Worm (Caenorhabditis elegans) whole organism, dauer: ENCODE measurements around the gene his-74.

Experiments used
- unc-62 ChIP-seq: sonication (generic microtip); optimal IDR thresholded peaks from 2 replicates; lab custom pipeline; 2017; ENCODE audit warnings: missing biosample characterization, missing genetic modification reagents, missing genetic modification characterization

his-74 gene

ce11 chrV:12660280-12660818, at the start of gene his-74:
Gene his-74, minus strand, starts transcription at chrV:12660330.
- TF ChIP-seq unc-62, result no peak

- TF ChIP-seq unc-62, result no peak
These were observed 48.2 kb upstream of the his-74 start, which contains the start of gene R11D1.2 for ce11 chrV:12708305-12708704. Gene R11D1.2, plus strand, starts transcription at chrV:12708605.

DNA sequence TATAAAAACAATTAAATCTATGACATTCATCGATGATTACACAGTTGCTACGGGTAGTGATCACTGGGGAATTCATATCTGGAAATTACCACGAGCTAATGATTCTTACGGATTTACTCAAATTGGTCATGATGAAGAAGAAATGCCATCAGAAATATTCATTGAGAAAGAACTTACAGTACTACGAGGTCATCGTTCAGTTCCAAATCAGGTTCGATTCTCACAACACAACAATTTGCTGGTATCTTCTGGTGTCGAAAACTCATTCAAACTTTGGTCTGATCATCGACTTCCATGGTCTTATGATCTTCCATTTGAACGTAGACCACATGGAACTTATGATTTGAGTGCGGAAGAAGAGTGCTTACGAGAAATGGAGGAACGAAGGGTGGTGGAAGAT, 46.4 kb upstream of the his-74 start:
- TF ChIP-seq unc-62, result no peak

ce11 chrV:12704077-12704476, 43.9 kb upstream of the his-74 start, which contains the start of gene R11D1.1:
Gene R11D1.1, plus strand, starts transcription at chrV:12704377.
- TF ChIP-seq unc-62, result no peak

DNA sequence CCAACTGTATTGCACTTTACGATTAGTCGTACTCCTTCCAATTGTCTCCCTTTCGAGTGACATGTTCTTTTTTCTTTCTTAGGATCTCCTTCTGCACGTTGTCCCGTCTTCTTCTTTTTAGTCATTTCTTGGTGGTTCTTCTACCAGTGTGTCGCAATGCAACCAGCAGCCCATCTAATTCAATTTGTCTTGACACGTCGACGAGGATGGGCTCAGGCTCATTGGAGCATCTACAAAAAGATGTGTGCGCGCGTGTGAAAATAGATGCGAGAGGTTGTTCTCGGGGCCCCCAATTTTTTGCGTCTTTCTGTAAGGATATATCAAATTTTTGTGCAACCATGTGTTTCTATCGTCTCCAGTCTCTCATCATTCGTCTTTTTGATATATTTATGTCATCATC, 41.5 kb upstream of the his-74 start:
- no peak for TF ChIP-seq unc-62

- no peak for TF ChIP-seq unc-62
These were observed 37.3 kb upstream of the his-74 start, which contains the start of gene istr-1 for ce11 chrV:12697364-12697901. Gene istr-1, plus strand, starts transcription at chrV:12697858.

- TF ChIP-seq unc-62, result no peak
These were observed 36.7 kb upstream of the his-74 start for ce11 chrV:12696790-12697189.

DNA sequence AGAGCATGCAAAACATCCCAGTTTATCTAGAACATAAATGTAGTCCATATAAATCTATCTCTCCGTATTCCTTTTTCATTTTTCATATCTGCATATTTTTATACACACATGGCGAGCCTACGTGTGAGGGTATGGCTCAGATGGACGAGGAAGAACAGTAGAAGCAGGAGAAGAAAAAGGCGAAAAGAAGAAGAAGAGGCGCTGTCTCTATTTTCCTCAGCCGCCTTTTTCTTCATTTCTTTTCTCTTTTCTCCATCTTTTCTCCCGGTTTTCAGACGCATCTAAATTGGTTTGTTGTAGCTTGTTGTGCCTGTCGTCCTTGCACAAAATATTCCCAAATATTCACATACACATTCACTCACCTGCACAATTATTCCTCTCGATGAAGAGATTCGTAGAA, 35.8 kb upstream of the his-74 start, which contains the start of gene K10C8.4:
Gene K10C8.4 (plus strand): TSS at position 301 of the 400 bp plus-strand sequence.
- no peak for TF ChIP-seq unc-62

- no peak for TF ChIP-seq unc-62
These were observed 35.0 kb upstream of the his-74 start, which contains the start of gene parn-1 for ce11 chrV:12695155-12695554. Gene parn-1, minus strand, starts transcription at chrV:12695255.

- TF ChIP-seq unc-62, result no peak
These were observed 23.1 kb upstream of the his-74 start for ce11 chrV:12683205-12683604.

ce11 chrV:12679807-12680206, 19.7 kb upstream of the his-74 start, which contains the start of gene frpr-15:
Gene frpr-15, plus strand, starts transcription at chrV:12680107.
- no peak for TF ChIP-seq unc-62

DNA sequence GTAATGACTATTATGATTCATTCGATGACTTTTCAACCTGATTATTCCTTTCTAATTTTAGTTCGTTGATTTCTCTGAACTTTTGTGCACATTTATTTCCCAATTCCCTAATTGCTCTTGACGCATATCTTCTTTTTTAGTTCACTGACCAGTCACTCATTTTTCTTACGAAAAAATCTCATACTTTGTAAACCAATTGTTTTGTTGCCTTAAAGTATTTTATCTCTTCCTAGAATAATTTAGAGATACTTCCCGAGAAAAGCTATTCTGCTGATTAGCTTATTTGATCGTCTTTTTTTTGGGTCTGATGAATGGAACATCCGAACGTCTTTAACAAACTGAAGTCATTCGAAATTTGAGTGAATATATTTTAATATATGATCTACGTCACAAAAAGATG, 19.2 kb upstream of the his-74 start:
- TF ChIP-seq unc-62, result no peak

- no peak for TF ChIP-seq unc-62
These were observed 16.2 kb upstream of the his-74 start for ce11 chrV:12676299-12676698.

DNA sequence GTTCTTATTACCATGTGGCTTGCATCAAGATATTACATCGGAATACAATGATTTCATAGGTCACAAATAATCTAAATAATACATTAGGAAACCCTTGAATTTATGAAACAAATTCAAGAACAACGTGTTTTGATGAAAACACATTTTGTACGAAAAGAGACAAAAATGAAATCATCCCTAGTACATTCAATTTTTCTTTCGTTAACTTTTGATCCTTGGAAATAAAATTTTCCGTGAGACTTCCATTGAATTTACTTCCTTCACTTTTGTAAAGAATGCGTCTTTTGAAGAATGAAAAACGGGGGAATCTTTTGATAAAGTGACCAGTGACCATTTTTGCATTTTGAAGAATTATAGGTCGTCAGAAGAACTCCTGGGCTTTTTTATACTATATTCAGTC, 13.6 kb upstream of the his-74 start:
- no peak for TF ChIP-seq unc-62

DNA sequence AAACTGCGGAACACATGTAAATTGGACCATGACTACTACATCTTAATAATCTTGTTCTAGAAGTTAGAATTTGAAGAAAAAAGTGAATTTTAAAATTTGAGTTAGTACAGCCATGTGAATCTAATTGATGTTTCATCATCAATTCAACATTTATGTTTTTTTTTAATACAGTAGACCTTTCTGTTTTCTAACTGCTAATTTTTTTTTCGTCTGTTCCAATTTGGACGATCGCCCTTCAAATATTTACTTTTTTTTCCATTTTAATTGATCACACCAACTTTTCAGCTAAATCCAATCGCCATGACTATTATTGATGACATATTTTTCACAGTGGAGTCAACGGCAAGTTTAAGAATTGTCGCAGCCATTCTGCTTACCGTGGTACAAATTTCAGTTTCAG, 10.5 kb upstream of the his-74 start, which contains the start of gene srx-116:
Gene srx-116 (plus strand): TSS at position 301 of the 400 bp plus-strand sequence.
- no peak for TF ChIP-seq unc-62

ce11 chrV:12667926-12668325, 7.8 kb upstream of the his-74 start, which contains the start of gene W05B10.4:
Gene W05B10.4, plus strand, starts transcription at chrV:12668226.
- TF ChIP-seq unc-62, result no peak

- TF ChIP-seq unc-62, result no peak
These were observed 7.3 kb upstream of the his-74 start for ce11 chrV:12667397-12667796.

DNA sequence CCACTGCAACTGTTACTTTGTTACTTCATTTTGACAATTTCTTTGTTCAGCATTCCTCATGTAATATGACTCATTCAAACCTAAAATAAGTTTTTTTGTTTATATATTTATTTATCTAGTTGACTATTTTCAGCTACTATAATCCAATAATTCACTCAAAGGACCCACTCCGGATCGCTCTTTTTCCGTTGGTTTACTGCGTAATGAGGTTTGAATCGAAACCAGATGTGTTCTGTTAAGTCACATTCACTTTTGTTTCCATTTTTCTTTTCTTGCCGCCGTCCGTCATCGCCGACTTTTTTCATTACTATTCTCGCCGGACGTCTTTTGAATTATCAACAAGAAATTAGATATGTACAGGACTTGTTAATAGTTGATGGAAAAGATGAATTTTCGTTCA, 3.3 kb upstream of the his-74 start:
- TF ChIP-seq unc-62, result no peak
